Fruit fly (Drosophila melanogaster) S2 (cell line): ENCODE data around the gene CG33795.

Source experiments
- CG8478 ChIP-seq: fragments of >200 bp; optimal IDR thresholded peaks from 2 replicates; lab custom pipeline; 2018
- CTCF ChIP-seq, 2 experiments: fragments of >200 bp; optimal IDR thresholded peaks; 2 replicates each; lab custom pipeline; 2018

DNA sequence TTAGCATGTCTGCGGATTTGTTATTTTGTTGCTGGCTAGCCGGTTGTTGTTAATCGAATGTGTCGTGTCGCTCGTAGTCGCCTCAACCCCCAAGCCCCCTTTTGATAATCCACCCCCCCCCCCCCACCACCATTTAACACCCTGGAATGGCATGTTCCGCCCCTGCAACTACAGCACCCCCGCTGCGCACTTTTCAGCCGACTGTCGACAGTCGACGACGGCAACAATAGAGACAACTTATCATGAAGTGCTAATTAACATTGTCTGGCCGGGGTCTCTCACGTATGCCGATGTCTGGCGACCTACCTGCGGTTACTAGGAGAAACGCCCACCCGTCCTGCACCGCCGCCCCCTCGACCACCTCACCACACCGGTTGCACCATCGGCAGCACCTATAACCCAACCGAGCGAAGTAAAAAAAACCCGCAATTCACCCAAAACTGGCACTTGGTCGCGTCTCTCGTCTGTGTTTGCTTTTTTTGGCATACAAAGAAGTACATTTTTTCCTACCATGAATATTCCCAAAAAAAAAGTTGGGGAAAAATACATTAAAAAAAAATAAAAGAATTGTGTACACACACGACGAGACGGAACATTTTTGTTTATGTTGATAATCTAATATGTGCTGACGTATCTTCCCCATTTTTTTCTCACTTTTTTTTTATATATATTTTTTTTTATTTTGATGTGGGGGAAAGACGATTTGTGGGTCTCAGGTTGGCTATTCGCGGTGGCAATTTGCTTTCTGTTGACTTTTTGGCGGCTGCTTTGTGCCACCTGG is 4.8 kb downstream of the CG33795 start:
- TF ChIP-seq CTCF (optimal IDR thresholded peaks at IDR 0.05; lab: Kevin White, UChicago) = no peak
- no peak for TF ChIP-seq CG8478 (lab: Kevin White, UChicago)
